Fruit fly (Drosophila melanogaster): ENCODE data around the gene CG31106.

- TF ChIP-seq psq (optimal IDR thresholded peaks at IDR 0.05), result no peak
- no peak for TF ChIP-seq insv (optimal IDR thresholded peaks at IDR 0.05)
- no peak for TF ChIP-seq Sin3A (optimal IDR thresholded peaks at IDR 0.05)
- TF ChIP-seq h (optimal IDR thresholded peaks at IDR 0.05), result no peak
- no peak for TF ChIP-seq Myc (optimal IDR thresholded peaks at IDR 0.05)
- no peak for TF ChIP-seq ttk (optimal IDR thresholded peaks at IDR 0.05)
Observed at dm6 chr3R:25235362-25235761, 19.3 kb downstream of the CG31106 start, which contains the start of gene Sil1.
